Worm (Caenorhabditis elegans) whole organism, L1 larva: ENCODE data around the gene twk-24.

ENCODE experiments used
- C04F5.9 ChIP-seq: sonication (generic microtip); optimal IDR thresholded peaks from 2 replicates; lab custom pipeline; 2016; ENCODE audit warnings: missing genetic modification characterization, missing compliant biosample characterization
- F16B12.6 ChIP-seq: fragments of 150-350 bp; optimal IDR thresholded peaks from 2 replicates; lab custom pipeline; 2014; ENCODE audit warnings: missing biosample characterization, missing genetic modification characterization
- alr-1 ChIP-seq: fragments of 200-800 bp; sonication (Bioruptor generic); optimal IDR thresholded peaks from 2 replicates; lab custom pipeline; 2018; ENCODE audit warnings: borderline replicate concordance, mild to moderate bottlenecking, missing genetic modification characterization, missing compliant biosample characterization
- aly-2 ChIP-seq: fragments of 150-350 bp; optimal IDR thresholded peaks from 2 replicates; lab custom pipeline; 2014; ENCODE audit warnings: missing biosample characterization, missing genetic modification characterization
- blmp-1 ChIP-seq: fragments of 150-350 bp; optimal IDR thresholded peaks from 2 replicates; lab custom pipeline; 2014; ENCODE audit warnings: missing biosample characterization, missing genetic modification characterization
- ceh-63 ChIP-seq: fragments of 200-800 bp; sonication (Bioruptor generic); optimal IDR thresholded peaks from 2 replicates; lab custom pipeline; 2018; ENCODE audit warnings: mild to moderate bottlenecking, missing genetic modification characterization, missing compliant biosample characterization
- ceh-8 ChIP-seq: fragments of 200-800 bp; sonication (Bioruptor generic); optimal IDR thresholded peaks from 2 replicates; lab custom pipeline; 2018; ENCODE audit warnings: mild to moderate bottlenecking, missing genetic modification characterization, moderate library complexity, missing compliant biosample characterization
- ceh-82 ChIP-seq, 3 experiments: fragments of 150-350 bp in 1 of 3; sonication (generic microtip) in 2 of 3; optimal IDR thresholded peaks; 2 replicates each; lab custom pipeline; 2014 to 2017; ENCODE audit warnings: missing biosample characterization in 3 of 3, missing genetic modification characterization in 3 of 3
- ceh-88 ChIP-seq: fragments of 200-800 bp; sonication (Bioruptor generic); IDR thresholded peaks from 2 replicates; pipeline ENCODE4 v1.3.6; 2022; ENCODE audit warnings: missing genetic modification characterization, missing compliant biosample characterization
- ceh-90 ChIP-seq: sonication (generic microtip); optimal IDR thresholded peaks from 2 replicates; lab custom pipeline; 2016; ENCODE audit warnings: missing genetic modification characterization, missing compliant biosample characterization
- dsc-1 ChIP-seq: sonication (generic microtip); optimal IDR thresholded peaks from 2 replicates; lab custom pipeline; 2016; ENCODE audit warnings: mild to moderate bottlenecking, missing genetic modification characterization, missing compliant biosample characterization
- efl-1 ChIP-seq, 4 experiments: fragments of 150-350 bp; optimal IDR thresholded peaks in 3 of 4; peaks in 1 of 4; 1 replicate in 1 of 4; 2 replicates in 3 of 4; lab custom pipeline; 2014; ENCODE audit warnings: missing biosample characterization in 2 of 4, missing genetic modification characterization in 2 of 4, missing genetic modification reagents in 2 of 4
- efl-3 ChIP-seq: fragments of 200-800 bp; sonication (Bioruptor generic); optimal IDR thresholded peaks from 2 replicates; lab custom pipeline; 2018; ENCODE audit warnings: mild to moderate bottlenecking, missing genetic modification characterization, missing compliant biosample characterization
- elt-2 ChIP-seq: sonication (generic microtip); optimal IDR thresholded peaks from 2 replicates; lab custom pipeline; 2016; ENCODE audit warnings: missing genetic modification characterization, mild to moderate bottlenecking, inconsistent platforms, missing compliant biosample characterization, missing genetic modification reagents
- elt-3 ChIP-seq, 6 experiments: fragments of 150-350 bp in 1 of 6; sonication (generic microtip); optimal IDR thresholded peaks; 2 replicates each; lab custom pipeline; 2017 to 2018; ENCODE audit warnings: missing biosample characterization in 6 of 6, missing genetic modification characterization in 6 of 6, inconsistent platforms in 1 of 6
- ets-5 ChIP-seq: fragments of 200-800 bp; sonication (Bioruptor generic); IDR thresholded peaks from 2 replicates; pipeline ENCODE4 v1.3.6; 2022; ENCODE audit warnings: missing genetic modification characterization, missing compliant biosample characterization
- fkh-10 ChIP-seq: sonication (generic microtip); optimal IDR thresholded peaks from 2 replicates; lab custom pipeline; 2017; ENCODE audit warnings: missing biosample characterization, missing genetic modification reagents, missing genetic modification characterization
- fkh-4 ChIP-seq: sonication (generic microtip); optimal IDR thresholded peaks from 2 replicates; lab custom pipeline; 2016; ENCODE audit warnings: missing compliant biosample characterization, missing genetic modification characterization, borderline replicate concordance
- grh-1 ChIP-seq: fragments of 200-800 bp; sonication (Bioruptor generic); IDR thresholded peaks from 2 replicates; pipeline ENCODE4 v1.3.6; 2022; ENCODE audit warnings: missing genetic modification reagents, missing genetic modification characterization, missing compliant biosample characterization
- hlh-17 ChIP-seq: fragments of 200-800 bp; sonication (Bioruptor generic); optimal IDR thresholded peaks from 2 replicates; lab custom pipeline; 2018; ENCODE audit warnings: missing genetic modification characterization, mild to moderate bottlenecking, missing compliant biosample characterization, moderate library complexity, borderline replicate concordance
- hpl-2 ChIP-seq: fragments of 150-350 bp; optimal IDR thresholded peaks from 2 replicates; lab custom pipeline; 2014; ENCODE audit warnings: missing biosample characterization, missing genetic modification reagents, missing genetic modification characterization
- irx-1 ChIP-seq: sonication (generic microtip); optimal IDR thresholded peaks from 2 replicates; lab custom pipeline; 2016; ENCODE audit warnings: missing genetic modification characterization, missing compliant biosample characterization
- lin-13 ChIP-seq: fragments of 150-350 bp; optimal IDR thresholded peaks from 2 replicates; lab custom pipeline; 2014; ENCODE audit warnings: missing biosample characterization, missing genetic modification reagents, missing genetic modification characterization
- lin-14 ChIP-seq: fragments of 200-800 bp; sonication (Bioruptor generic); optimal IDR thresholded peaks from 2 replicates; lab custom pipeline; 2018; ENCODE audit warnings: mild to moderate bottlenecking, missing genetic modification characterization, moderate library complexity, missing compliant biosample characterization
- lin-35 ChIP-seq, 2 experiments: fragments of 150-350 bp; optimal IDR thresholded peaks; 2 replicates each; lab custom pipeline; 2014; ENCODE audit warnings: missing biosample characterization in 2 of 2, missing genetic modification characterization in 2 of 2, missing genetic modification reagents in 2 of 2
- lin-39 ChIP-seq: fragments of 150-350 bp; optimal IDR thresholded peaks from 2 replicates; lab custom pipeline; 2014; ENCODE audit warnings: missing biosample characterization, missing genetic modification reagents, missing genetic modification characterization
- lir-3 ChIP-seq: sonication (generic microtip); optimal IDR thresholded peaks from 2 replicates; lab custom pipeline; 2016; ENCODE audit warnings: mild to moderate bottlenecking, missing genetic modification characterization, moderate library complexity, missing compliant biosample characterization; ENCODE audit not compliant: poor library complexity
- mab-9 ChIP-seq: fragments of 200-800 bp; sonication (Bioruptor generic); IDR thresholded peaks from 2 replicates; pipeline ENCODE4 v1.3.6; 2022; ENCODE audit warnings: missing genetic modification reagents, missing genetic modification characterization, missing compliant biosample characterization
- mef-2 ChIP-seq: fragments of 150-350 bp; optimal IDR thresholded peaks from 2 replicates; lab custom pipeline; 2014; ENCODE audit warnings: missing biosample characterization, missing genetic modification characterization
- mep-1 ChIP-seq: fragments of 150-350 bp; optimal IDR thresholded peaks from 2 replicates; lab custom pipeline; 2014; ENCODE audit warnings: missing biosample characterization, missing genetic modification characterization
- nhr-237 ChIP-seq: fragments of 150-350 bp; optimal IDR thresholded peaks from 2 replicates; lab custom pipeline; 2014; ENCODE audit warnings: missing biosample characterization, missing genetic modification characterization
- nhr-28 ChIP-seq: fragments of 150-350 bp; optimal IDR thresholded peaks from 2 replicates; lab custom pipeline; 2014; ENCODE audit warnings: missing biosample characterization, missing genetic modification characterization
- nhr-47 ChIP-seq: sonication (generic microtip); optimal IDR thresholded peaks from 2 replicates; lab custom pipeline; 2016; ENCODE audit warnings: mild to moderate bottlenecking, missing genetic modification characterization, moderate library complexity, missing compliant biosample characterization
- nhr-71 ChIP-seq: sonication (generic microtip); optimal IDR thresholded peaks from 2 replicates; lab custom pipeline; 2016; ENCODE audit warnings: mild to moderate bottlenecking, missing genetic modification characterization, moderate library complexity, missing compliant biosample characterization
- nhr-77 ChIP-seq: fragments of 150-350 bp; optimal IDR thresholded peaks from 2 replicates; lab custom pipeline; 2014; ENCODE audit warnings: missing biosample characterization, missing genetic modification characterization
- nhr-85 ChIP-seq: sonication (generic microtip); peaks from one replicate; lab custom pipeline; 2016; ENCODE audit warnings: missing genetic modification characterization, inconsistent platforms, missing compliant biosample characterization
- pqm-1 ChIP-seq: sonication (generic microtip); optimal IDR thresholded peaks from 3 replicates; lab custom pipeline; 2017; ENCODE audit warnings: missing biosample characterization, missing genetic modification characterization
- rnt-1 ChIP-seq: sonication (generic microtip); optimal IDR thresholded peaks from 2 replicates; lab custom pipeline; 2016; ENCODE audit warnings: mild to moderate bottlenecking, missing genetic modification characterization, moderate library complexity, missing compliant biosample characterization
- snu-23 ChIP-seq: sonication (generic microtip); optimal IDR thresholded peaks from 2 replicates; lab custom pipeline; 2016; ENCODE audit warnings: missing genetic modification characterization, missing compliant biosample characterization
- sptf-1 ChIP-seq: fragments of 150-350 bp; optimal IDR thresholded peaks from 2 replicates; lab custom pipeline; 2014; ENCODE audit warnings: missing biosample characterization, missing genetic modification characterization
- tbx-2 ChIP-seq: sonication (generic microtip); optimal IDR thresholded peaks from 2 replicates; lab custom pipeline; 2016; ENCODE audit warnings: missing genetic modification characterization, missing compliant biosample characterization
- tlp-1 ChIP-seq: fragments of 150-350 bp; optimal IDR thresholded peaks from 2 replicates; lab custom pipeline; 2014; ENCODE audit warnings: missing biosample characterization, missing genetic modification characterization
- unc-130 ChIP-seq: fragments of 150-350 bp; optimal IDR thresholded peaks from 2 replicates; lab custom pipeline; 2017; ENCODE audit warnings: missing biosample characterization, missing genetic modification characterization, inconsistent platforms
- unc-62 ChIP-seq: fragments of 150-350 bp; optimal IDR thresholded peaks from 2 replicates; lab custom pipeline; 2014; ENCODE audit warnings: missing biosample characterization, missing genetic modification reagents, missing genetic modification characterization
- unc-98 ChIP-seq: fragments of 200-800 bp; sonication (Bioruptor generic); IDR thresholded peaks from 2 replicates; pipeline ENCODE4 v1.3.6; 2022; ENCODE audit warnings: missing genetic modification characterization, missing compliant biosample characterization
- xbp-1 ChIP-seq: sonication (generic microtip); optimal IDR thresholded peaks from 2 replicates; lab custom pipeline; 2016; ENCODE audit warnings: missing genetic modification characterization, missing compliant biosample characterization
- ztf-11 ChIP-seq, 2 experiments: sonication (generic microtip); optimal IDR thresholded peaks; 2 replicates each; lab custom pipeline; 2016 to 2017; ENCODE audit warnings: missing genetic modification characterization in 2 of 2, missing biosample characterization in 1 of 2, missing compliant biosample characterization in 1 of 2

Gene twk-24

DNA sequence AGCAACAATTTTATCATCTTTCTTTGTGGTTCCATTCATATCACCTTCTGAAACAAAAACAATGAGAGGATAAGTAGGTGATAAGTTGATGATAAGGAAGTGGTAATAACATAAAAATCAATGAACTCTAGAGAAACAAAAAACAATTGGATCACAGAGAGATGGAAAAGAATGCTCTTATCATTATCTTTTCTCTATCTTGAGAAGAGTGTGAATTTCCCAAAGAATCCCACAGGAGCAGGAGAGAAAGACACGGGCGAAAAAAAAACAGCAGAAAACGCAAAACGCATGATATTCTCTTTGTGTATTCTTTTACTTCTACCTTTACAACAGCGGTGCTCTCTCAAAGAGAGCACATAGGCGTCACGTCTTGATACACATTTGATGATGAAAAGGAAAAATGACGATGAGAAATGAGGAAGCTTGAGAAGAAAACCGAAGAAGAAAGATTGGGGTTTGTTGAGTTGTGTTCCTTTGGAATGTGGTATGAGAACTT lies at the start of gene twk-24:
twk-24 (minus strand) TSS at position 51 of the 496 bp plus-strand sequence.
- TF ChIP-seq C04F5.9 (tag; lab: Kevin White, UChicago) (no peak), nhr-71 (tag; lab: Kevin White, UChicago) (peak; percentile 43), unc-130 (tag; lab: Kevin White, UChicago) (peak; percentile 14), mab-9 (no peak), lin-39 (tag; lab: Kevin White, UChicago) (no peak), ceh-90 (no peak), mep-1 (peak; percentile 8), tbx-2 (tag; lab: Kevin White, UChicago) (no peak), rnt-1 (tag; lab: Kevin White, UChicago) (peak; percentile 51), efl-1 (optimal IDR thresholded peaks at IDR 0.05; lab: Kevin White, UChicago) (peak in 1 of 2 experiments; percentile 0), efl-1 (GFP tag; optimal IDR thresholded peaks at IDR 0.05 in 1 of 2; lab: Kevin White, UChicago) (no peak), lin-14 (GFP tag; lab: Kevin White, UChicago) (peak; percentile 72)

ce11 chrV:12317894-12318553 lies 48.9 kb upstream of the twk-24 start, which contains the start of the genes R04F11.5 and R04F11.2:
R04F11.5 (minus strand) TSS chrV:12318019.
R04F11.2 (plus strand) TSS chrV:12318381.
- TF ChIP-seq elt-3 (tag; optimal IDR thresholded peaks at IDR 0.05; lab: Kevin White, UChicago) (peak in 3 of 6 experiments; percentile 45 to 91 (median 65)), ceh-88 (peak; percentile 7; the same call in 1 of the 2 replicates), ceh-90 (no peak), unc-98 (GFP tag; lab: Robert Waterston, UW) (no peak), rnt-1 (tag; lab: Kevin White, UChicago) (peak; percentile 68), xbp-1 (tag; lab: Kevin White, UChicago) (peak; percentile 73), lin-13 (peak; percentile 56), lin-39 (tag; lab: Kevin White, UChicago) (peak; percentile 59), nhr-77 (tag; lab: Kevin White, UChicago) (peak; percentile 57), mef-2 (tag; lab: Kevin White, UChicago) (no peak), snu-23 (GFP tag; lab: Kevin White, UChicago) (peak; percentile 86), elt-2 (tag; lab: Kevin White, UChicago) (no peak), hlh-17 (GFP tag; lab: Kevin White, UChicago) (no peak), lin-14 (GFP tag; lab: Kevin White, UChicago) (peak; percentile 77), irx-1 (tag; lab: Kevin White, UChicago) (peak; percentile 49), efl-1 (optimal IDR thresholded peaks at IDR 0.05; lab: Kevin White, UChicago) (peak; percentile 84 to 88), efl-1 (GFP tag; optimal IDR thresholded peaks at IDR 0.05 in 1 of 2; lab: Kevin White, UChicago) (peak; percentile 85 to 98), lin-35 (GFP tag; optimal IDR thresholded peaks at IDR 0.05; lab: Kevin White, UChicago) (peak; percentile 84 to 91), tbx-2 (tag; lab: Kevin White, UChicago) (peak; percentile 69), efl-3 (GFP tag; lab: Kevin White, UChicago) (no peak), mep-1 (peak; percentile 92), nhr-28 (tag; lab: Kevin White, UChicago) (no peak), hpl-2 (GFP tag; lab: Kevin White, UChicago) (peak; percentile 2), nhr-237 (tag; lab: Kevin White, UChicago) (peak; percentile 31), ceh-8 (GFP tag; lab: Kevin White, UChicago) (no peak), nhr-85 (tag; lab: Kevin White, UChicago) (peak; percentile 85), blmp-1 (peak; percentile 78), ztf-11 (tag; optimal IDR thresholded peaks at IDR 0.05; lab: Kevin White, UChicago) (no peak), mab-9 (no peak), ceh-82 (tag; optimal IDR thresholded peaks at IDR 0.05; lab: Kevin White, UChicago) (peak; percentile 55 to 86 (median 59)), sptf-1 (no peak), aly-2 (peak; percentile 19), fkh-10 (GFP tag; lab: Kevin White, UChicago) (no peak), pqm-1 (tag; lab: Kevin White, UChicago) (no peak), lir-3 (no peak), alr-1 (no peak), ceh-63 (GFP tag; lab: Kevin White, UChicago) (no peak), grh-1 (GFP tag; lab: Robert Waterston, UW) (0 out of 2 replicates have a peak, but pooled peaks have one; percentile 56), nhr-47 (tag; lab: Kevin White, UChicago) (peak; percentile 77), fkh-4 (tag; lab: Kevin White, UChicago) (no peak), ets-5 (GFP tag; lab: Robert Waterston, UW) (no peak), unc-62 (GFP tag; lab: Kevin White, UChicago) (no peak), dsc-1 (peak; percentile 49), tlp-1 (tag; lab: Kevin White, UChicago) (no peak), F16B12.6 (tag; lab: Kevin White, UChicago) (peak; percentile 49)
